Worm (Caenorhabditis elegans) whole organism, mixed stage, embryonic: ENCODE data around the gene F28F8.9.
"Not testable (repeated sequence)": the region's sequence is repeated elsewhere in the genome, so short reads cannot be mapped to it uniquely, and the experiment has no call there.

Experiments
- M03D4.4 ChIP-seq: sonication (generic microtip); optimal IDR thresholded peaks from 2 replicates; lab custom pipeline; 2017; ENCODE audit warnings: mild to moderate bottlenecking, missing genetic modification characterization, missing compliant biosample characterization
- bed-3 ChIP-seq: fragments of 200-800 bp; sonication (Bioruptor generic); optimal IDR thresholded peaks from 3 replicates; lab custom pipeline; 2018; ENCODE audit warnings: mild to moderate bottlenecking, missing genetic modification characterization, moderate library complexity, missing compliant biosample characterization
- blmp-1 ChIP-seq: fragments of 150-350 bp; optimal IDR thresholded peaks from 2 replicates; lab custom pipeline; 2014; ENCODE audit warnings: missing biosample characterization, missing genetic modification characterization
- ceh-39 ChIP-seq: fragments of 150-350 bp; optimal IDR thresholded peaks from 2 replicates; lab custom pipeline; 2014; ENCODE audit warnings: missing biosample characterization, missing genetic modification characterization
- ceh-43 ChIP-seq: fragments of 200-800 bp; sonication (Bioruptor generic); optimal IDR thresholded peaks from 2 replicates; lab custom pipeline; 2018; ENCODE audit warnings: mild to moderate bottlenecking, missing genetic modification characterization, moderate library complexity, missing compliant biosample characterization
- ceh-83 ChIP-seq: fragments of 200-800 bp; sonication (Bioruptor generic); optimal IDR thresholded peaks from 2 replicates; lab custom pipeline; 2018; ENCODE audit warnings: mild to moderate bottlenecking, missing genetic modification characterization, missing compliant biosample characterization
- ces-1 ChIP-seq: fragments of 150-350 bp; optimal IDR thresholded peaks from 2 replicates; lab custom pipeline; 2014; ENCODE audit warnings: missing biosample characterization, missing genetic modification reagents, missing genetic modification characterization
- cnd-1 ChIP-seq: fragments of 200-800 bp; sonication (Bioruptor generic); optimal IDR thresholded peaks from 2 replicates; lab custom pipeline; 2018; ENCODE audit warnings: mild to moderate bottlenecking, missing genetic modification characterization, missing compliant biosample characterization
- drap-1 ChIP-seq: fragments of 200-800 bp; sonication (Bioruptor generic); optimal IDR thresholded peaks from 3 replicates; lab custom pipeline; 2018; ENCODE audit warnings: mild to moderate bottlenecking, missing genetic modification characterization, missing compliant biosample characterization
- elt-1 ChIP-seq: sonication (generic microtip); optimal IDR thresholded peaks from 2 replicates; lab custom pipeline; 2017; ENCODE audit warnings: missing genetic modification characterization, mild to moderate bottlenecking, missing compliant biosample characterization, antibody characterized with exemption, moderate library complexity, borderline replicate concordance; ENCODE audit not compliant: insufficient read depth
- flh-1 ChIP-seq: fragments of 200-800 bp; sonication (Bioruptor generic); optimal IDR thresholded peaks from 2 replicates; lab custom pipeline; 2018; ENCODE audit warnings: mild to moderate bottlenecking, missing genetic modification characterization, moderate library complexity, missing compliant biosample characterization
- hlh-1 ChIP-seq: fragments of 150-350 bp; optimal IDR thresholded peaks from 2 replicates; lab custom pipeline; 2014; ENCODE audit warnings: missing biosample characterization, missing genetic modification reagents, missing genetic modification characterization
- lin-13 ChIP-seq: fragments of 150-350 bp; optimal IDR thresholded peaks from 2 replicates; lab custom pipeline; 2014; ENCODE audit warnings: missing biosample characterization, missing genetic modification characterization
- lin-32 ChIP-seq: fragments of 200-800 bp; sonication (Bioruptor generic); optimal IDR thresholded peaks from 2 replicates; lab custom pipeline; 2018; ENCODE audit warnings: mild to moderate bottlenecking, missing genetic modification characterization, missing compliant biosample characterization
- lsy-2 ChIP-seq: fragments of 150-350 bp; optimal IDR thresholded peaks from 2 replicates; lab custom pipeline; 2014; ENCODE audit warnings: missing biosample characterization, missing genetic modification characterization
- mab-5 ChIP-seq: fragments of 150-350 bp; optimal IDR thresholded peaks from 2 replicates; lab custom pipeline; 2014; ENCODE audit warnings: missing biosample characterization, missing genetic modification characterization
- mep-1 ChIP-seq: fragments of 150-350 bp; optimal IDR thresholded peaks from 2 replicates; lab custom pipeline; 2017; ENCODE audit warnings: missing biosample characterization, missing genetic modification reagents, missing genetic modification characterization, inconsistent platforms
- nhr-12 ChIP-seq: fragments of 150-350 bp; optimal IDR thresholded peaks from 2 replicates; lab custom pipeline; 2014; ENCODE audit warnings: missing biosample characterization, missing genetic modification characterization
- nhr-28 ChIP-seq: fragments of 150-350 bp; optimal IDR thresholded peaks from 2 replicates; lab custom pipeline; 2014; ENCODE audit warnings: missing biosample characterization, missing genetic modification characterization
- nhr-76 ChIP-seq: sonication (generic microtip); optimal IDR thresholded peaks from 2 replicates; lab custom pipeline; 2017; ENCODE audit warnings: missing biosample characterization, missing genetic modification characterization
- pha-4 ChIP-seq: fragments of 150-350 bp; optimal IDR thresholded peaks from 2 replicates; lab custom pipeline; 2018; ENCODE audit warnings: missing biosample characterization, missing genetic modification reagents, missing genetic modification characterization
- sem-2 ChIP-seq: fragments of 200-800 bp; sonication (Bioruptor generic); optimal IDR thresholded peaks from 2 replicates; lab custom pipeline; 2018; ENCODE audit warnings: mild to moderate bottlenecking, missing genetic modification characterization, missing compliant biosample characterization
- snpc-4 ChIP-seq: fragments of 150-350 bp; optimal IDR thresholded peaks from 2 replicates; lab custom pipeline; 2014; ENCODE audit warnings: missing biosample characterization, missing genetic modification characterization
- unc-120 ChIP-seq: sonication (generic microtip); optimal IDR thresholded peaks from 2 replicates; lab custom pipeline; 2017; ENCODE audit warnings: missing genetic modification characterization, missing compliant biosample characterization; ENCODE audit not compliant: poor library complexity, severe bottlenecking
- unc-39 ChIP-seq: fragments of 150-350 bp; optimal IDR thresholded peaks from 2 replicates; lab custom pipeline; 2014; ENCODE audit warnings: missing biosample characterization, missing genetic modification characterization

The F28F8.9 gene

DNA sequence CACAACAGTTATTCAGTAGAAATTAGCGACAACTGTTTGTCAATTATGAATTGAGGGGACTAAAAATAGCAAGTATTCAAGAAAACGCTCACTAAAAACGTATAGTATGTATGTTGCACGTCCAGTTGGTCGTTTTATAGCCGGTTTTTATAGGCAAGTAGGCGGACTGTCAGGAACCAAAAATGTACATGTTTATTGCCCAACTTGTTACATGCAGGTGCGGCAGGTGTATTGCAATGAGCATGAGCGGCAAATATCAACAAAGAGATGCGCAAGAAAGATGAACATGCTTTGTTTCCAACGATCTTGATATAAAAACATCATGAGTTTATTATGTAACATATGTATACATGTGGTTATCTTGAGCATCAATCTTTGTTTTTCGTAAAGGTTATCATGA, 21.3 kb upstream of the F28F8.9 start, which contains the start of gene B0391.14:
TSS of gene B0391.14 (minus strand) at position 101 of the 400 bp plus-strand sequence.
- TF ChIP-seq unc-120 (tag; lab: Kevin White, UChicago); elt-1; ceh-83 (GFP tag; lab: Kevin White, UChicago): not testable (repeated sequence)
- TF ChIP-seq, all 35 proteins: peak for 0; not testable (repeated sequence) for 35

DNA sequence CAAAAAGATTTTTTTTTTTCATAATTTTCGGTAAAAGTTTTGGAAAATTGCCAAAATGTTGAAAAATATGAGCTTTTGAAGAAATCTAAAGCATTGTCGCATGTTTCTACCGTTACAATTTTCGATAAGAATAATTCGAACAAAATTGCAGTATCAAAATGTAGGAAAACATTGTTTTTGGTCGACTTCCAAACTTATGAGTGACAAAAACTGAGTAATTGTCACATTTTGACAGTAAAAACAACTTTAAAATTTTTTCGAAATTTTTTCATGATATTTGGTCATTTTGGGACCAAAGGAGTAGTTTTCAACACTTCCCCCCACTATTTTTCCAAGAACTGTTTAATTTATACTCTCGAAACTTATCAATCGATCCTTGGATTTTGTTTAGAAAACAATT, 16.1 kb upstream of the F28F8.9 start, which contains the start of gene fbxa-139:
TSS of gene fbxa-139 (minus strand) at position 101 of the 400 bp plus-strand sequence.
- TF ChIP-seq mep-1 (tag; lab: Kevin White, UChicago) (no peak), unc-120 (tag; lab: Kevin White, UChicago) (no peak), hlh-1 (no peak), nhr-76 (tag; lab: Kevin White, UChicago) (no peak), ceh-43 (no peak), nhr-28 (tag; lab: Kevin White, UChicago) (no peak), drap-1 (GFP tag; lab: Kevin White, UChicago) (no peak), ceh-39 (tag; lab: Kevin White, UChicago) (no peak)
- TF ChIP-seq, all 35 proteins: peak for 0

DNA sequence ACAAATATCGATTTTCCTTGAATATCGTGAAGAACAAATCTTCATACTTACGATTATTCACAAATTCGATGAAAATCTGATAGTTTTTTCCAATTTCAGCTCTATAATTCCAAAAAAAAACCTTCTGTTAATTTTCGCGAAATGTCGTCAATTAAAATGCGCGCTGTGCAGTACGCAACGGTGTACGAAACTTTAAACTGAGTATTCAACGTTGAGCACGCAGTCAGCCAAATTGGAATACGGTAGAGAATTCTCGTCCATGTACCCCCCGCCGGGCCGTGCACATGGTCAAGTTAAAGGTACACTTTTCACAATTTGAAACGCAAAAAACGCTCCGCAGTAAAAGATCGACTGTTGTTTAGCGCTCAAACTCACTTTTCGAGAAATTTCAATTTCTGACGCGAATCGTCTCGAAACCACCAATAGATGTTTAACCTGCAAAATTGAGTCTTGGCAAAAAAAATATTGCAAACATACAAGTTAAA, 11.8 kb upstream of the F28F8.9 start, which contains the start of gene F28F8.7:
TSS of gene F28F8.7 (minus strand) at position 435 of the 485 bp plus-strand sequence.
- TF ChIP-seq lsy-2 (tag; lab: Kevin White, UChicago), result peak; percentile 88

DNA sequence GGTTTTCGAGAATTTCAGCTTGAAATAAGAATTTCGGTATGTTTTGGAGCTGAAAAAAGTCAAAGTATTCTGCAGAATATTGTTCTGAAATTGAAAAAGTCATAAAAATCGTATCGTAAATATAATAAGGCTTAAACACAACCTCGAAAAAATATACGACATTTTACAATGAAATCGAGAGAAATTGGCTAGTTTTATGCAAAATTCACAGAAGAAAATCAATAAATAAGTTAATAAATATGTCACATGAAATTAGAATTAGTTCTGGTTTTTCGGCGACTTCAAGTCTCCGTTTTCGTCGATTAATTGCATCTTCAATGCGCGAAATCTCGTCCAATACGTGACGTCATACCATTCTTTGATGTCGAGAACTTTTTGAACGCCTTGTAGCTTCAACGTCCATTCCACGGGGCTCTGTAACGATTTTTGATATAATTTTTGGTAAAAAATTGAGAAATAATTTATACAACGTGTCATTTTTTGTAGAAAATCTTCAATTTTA, 1.0 kb downstream of the F28F8.9 start, which contains the start of gene atx-3:
TSS of gene atx-3 (minus strand) at position 51 of the 502 bp plus-strand sequence.
- TF ChIP-seq drap-1 (GFP tag; lab: Kevin White, UChicago) (no peak), flh-1 (GFP tag; lab: Kevin White, UChicago) (no peak), pha-4 (tag; lab: Kevin White, UChicago) (no peak), lin-13 (no peak), blmp-1 (tag; lab: Kevin White, UChicago) (no peak), mab-5 (no peak)

DNA sequence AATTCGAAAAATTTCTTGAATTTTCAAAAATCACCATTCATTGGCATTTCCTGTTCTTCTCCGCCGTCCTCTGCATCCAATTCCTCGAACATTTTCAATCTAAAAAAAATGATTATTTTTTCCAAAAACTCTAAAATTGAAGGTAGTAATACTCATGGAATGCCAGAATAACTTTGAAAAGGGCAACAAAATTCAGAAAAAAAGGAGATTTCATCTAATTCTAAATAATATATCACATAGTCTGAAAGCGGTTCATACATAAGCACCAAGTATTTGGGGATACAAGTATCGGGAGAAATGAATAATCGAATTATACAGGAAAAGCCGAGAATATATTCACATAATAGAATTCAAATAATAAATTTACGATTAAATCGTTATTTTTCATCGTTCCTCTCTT, 3.2 kb downstream of the F28F8.9 start, which contains the start of gene mdt-28:
TSS of gene mdt-28 (minus strand) at position 101 of the 400 bp plus-strand sequence.
- TF ChIP-seq unc-120 (tag; lab: Kevin White, UChicago), result no peak
- no peak for TF ChIP-seq ceh-43
- no peak for TF ChIP-seq hlh-1
- TF ChIP-seq ceh-83 (GFP tag; lab: Kevin White, UChicago), result no peak
- TF ChIP-seq lin-32 (GFP tag; lab: Kevin White, UChicago), result no peak

DNA sequence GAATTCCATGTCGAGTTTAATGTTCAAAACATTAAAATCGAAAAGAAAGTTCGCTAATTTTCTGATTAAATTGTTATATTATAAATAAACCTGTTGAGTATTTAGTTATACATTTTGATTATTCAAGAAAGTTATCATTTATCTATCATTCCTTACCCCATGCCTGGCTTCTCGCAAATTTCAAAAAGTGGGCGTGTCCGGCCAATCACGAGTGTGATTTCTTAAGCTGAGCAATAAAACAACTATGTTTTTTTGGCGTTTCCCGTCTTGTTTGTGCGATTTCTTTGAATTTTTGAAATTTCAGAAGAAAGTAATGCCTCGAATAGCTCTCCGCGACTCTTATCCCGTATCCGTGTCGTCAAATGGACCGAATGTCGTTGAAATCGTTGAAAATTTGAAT, 5.9 kb downstream of the F28F8.9 start, which contains the start of gene fbxa-94:
TSS of gene fbxa-94 (plus strand) at position 301 of the 400 bp plus-strand sequence.
- TF ChIP-seq flh-1 (GFP tag; lab: Kevin White, UChicago) (no peak), nhr-76 (tag; lab: Kevin White, UChicago) (no peak), lin-13 (no peak)

DNA sequence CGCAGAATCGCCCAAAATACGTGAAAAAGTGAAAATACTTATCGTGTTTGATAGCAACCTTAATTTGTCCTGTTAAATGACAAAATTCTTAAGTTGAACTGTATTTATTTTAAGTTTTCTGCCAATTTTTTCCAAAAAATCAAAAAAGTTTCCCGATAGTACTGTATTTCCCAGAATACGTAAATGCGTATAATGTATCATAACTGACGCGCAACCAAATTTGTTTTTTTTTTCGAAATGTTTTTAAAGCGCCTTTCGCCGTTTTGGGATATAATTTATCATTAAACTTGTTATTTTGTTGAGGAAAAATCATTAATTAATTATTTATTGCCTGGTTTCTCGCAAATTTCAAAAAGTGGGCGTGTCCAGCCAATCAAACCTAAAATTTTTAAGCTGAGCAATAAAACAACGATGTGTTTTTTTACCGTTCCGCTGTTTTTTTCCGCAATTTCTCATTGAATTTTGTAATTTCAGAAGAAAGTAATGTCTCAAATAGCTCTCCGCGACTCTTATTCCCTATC, 7.4 kb downstream of the F28F8.9 start, which contains the start of gene fbxa-95:
TSS of gene fbxa-95 (plus strand) at position 471 of the 521 bp plus-strand sequence.
- TF ChIP-seq ces-1 (no peak), M03D4.4 (no peak), cnd-1 (tag; lab: Kevin White, UChicago) (no peak), flh-1 (GFP tag; lab: Kevin White, UChicago) (no peak), unc-39 (tag; lab: Kevin White, UChicago) (no peak), ceh-83 (GFP tag; lab: Kevin White, UChicago) (no peak), ceh-39 (tag; lab: Kevin White, UChicago) (no peak), nhr-12 (tag; lab: Kevin White, UChicago) (no peak), sem-2 (GFP tag; lab: Kevin White, UChicago) (no peak), snpc-4 (tag; lab: Kevin White, UChicago) (no peak), elt-1 (no peak), bed-3 (GFP tag; lab: Kevin White, UChicago) (no peak)
